Worm (Caenorhabditis elegans): ENCODE measurements around the gene Y97E10AR.2.
A peak's percentile ranks its signal among the peaks of the same experiment; 100 is the strongest.

Y97E10AR.2 gene

ce11 chrV:7995878-7996277 lies at the start of gene Y97E10AR.2:
Gene Y97E10AR.2 (plus strand): TSS chrV:7996178.
- TF ChIP-seq ets-5 (GFP tag; IDR thresholded peaks at IDR 0.05) (no peak), C16A3.4 (tag; optimal IDR thresholded peaks at IDR 0.05) (no peak), mef-2 (tag; optimal IDR thresholded peaks at IDR 0.05) (no peak), C04F5.9 (tag; optimal IDR thresholded peaks at IDR 0.05) (no peak), irx-1 (tag; optimal IDR thresholded peaks at IDR 0.05) (no peak), dsc-1 (tag; optimal IDR thresholded peaks at IDR 0.05) (no peak), skn-1 (tag; optimal IDR thresholded peaks at IDR 0.05) (no peak), lin-39 (tag; optimal IDR thresholded peaks at IDR 0.05) (no peak), nhr-20 (tag; optimal IDR thresholded peaks at IDR 0.05) (no peak), ceh-8 (GFP tag; optimal IDR thresholded peaks at IDR 0.05) (no peak), unc-86 (tag; optimal IDR thresholded peaks at IDR 0.05) (no peak), nhr-77 (tag; optimal IDR thresholded peaks at IDR 0.05) (no peak), jun-1 (tag; optimal IDR thresholded peaks at IDR 0.05) (no peak), ztf-4 (tag; optimal IDR thresholded peaks at IDR 0.05) (no peak), tbx-2 (tag; optimal IDR thresholded peaks at IDR 0.05) (no peak), tlp-1 (tag; optimal IDR thresholded peaks at IDR 0.05) (no peak)

- no peak for TF ChIP-seq fkh-10 (GFP tag; optimal IDR thresholded peaks at IDR 0.05)
- TF ChIP-seq tbx-2 (tag; optimal IDR thresholded peaks at IDR 0.05): no peak
- peak; percentile 48 for TF ChIP-seq dsc-1 (tag; optimal IDR thresholded peaks at IDR 0.05)
- TF ChIP-seq fkh-8 (tag; optimal IDR thresholded peaks at IDR 0.05): peak; percentile 14
These were observed 49.7 kb upstream of the Y97E10AR.2 start for ce11 chrV:7946229-7946628.

- no peak for TF ChIP-seq hpl-2 (GFP tag; optimal IDR thresholded peaks at IDR 0.05)
- no peak for TF ChIP-seq egl-27 (tag; optimal IDR thresholded peaks at IDR 0.05)
- no peak for TF ChIP-seq sup-37 (GFP tag; optimal IDR thresholded peaks at IDR 0.05)
- no peak for TF ChIP-seq ceh-82 (tag; optimal IDR thresholded peaks at IDR 0.05)
- TF ChIP-seq lin-35 (GFP tag; optimal IDR thresholded peaks at IDR 0.05): no peak
- no peak for TF ChIP-seq ceh-8 (GFP tag; optimal IDR thresholded peaks at IDR 0.05)
- TF ChIP-seq lin-39 (tag; optimal IDR thresholded peaks at IDR 0.05): no peak
- TF ChIP-seq nhr-90 (tag; optimal IDR thresholded peaks at IDR 0.05; ENCODE audit: poor library complexity): no peak
- no peak for TF ChIP-seq ztf-11 (tag; optimal IDR thresholded peaks at IDR 0.05)
- TF ChIP-seq vab-15 (tag; optimal IDR thresholded peaks at IDR 0.05): no peak
- TF ChIP-seq zag-1 (tag; optimal IDR thresholded peaks at IDR 0.05): no peak
These were observed 43.1 kb upstream of the Y97E10AR.2 start, which contains the start of gene clec-216 for ce11 chrV:7952855-7953254. Gene clec-216 (minus strand): TSS chrV:7952955.

ce11 chrV:7954552-7954951 lies 41.4 kb upstream of the Y97E10AR.2 start, which contains the start of gene F26D11.13:
Gene F26D11.13 (minus strand): TSS chrV:7954652.
- TF ChIP-seq xbp-1 (tag; optimal IDR thresholded peaks at IDR 0.05): no peak
- TF ChIP-seq nhr-237 (tag; optimal IDR thresholded peaks at IDR 0.05): no peak
- TF ChIP-seq blmp-1 (tag; optimal IDR thresholded peaks at IDR 0.05): no peak
- no peak for TF ChIP-seq lin-14 (GFP tag; optimal IDR thresholded peaks at IDR 0.05)
- TF ChIP-seq lsy-2 (tag; optimal IDR thresholded peaks at IDR 0.05): no peak
- no peak for TF ChIP-seq irx-1 (tag; optimal IDR thresholded peaks at IDR 0.05)
- no peak for TF ChIP-seq mab-9 (GFP tag; IDR thresholded peaks at IDR 0.05)
- no peak for TF ChIP-seq ceh-88 (GFP tag; IDR thresholded peaks at IDR 0.05)
- no peak for TF ChIP-seq fkh-8 (tag; optimal IDR thresholded peaks at IDR 0.05)
- TF ChIP-seq ceh-82 (tag; optimal IDR thresholded peaks at IDR 0.05): no peak
- TF ChIP-seq ces-1 (GFP tag; optimal IDR thresholded peaks at IDR 0.05): no peak
- TF ChIP-seq tbx-2 (tag; optimal IDR thresholded peaks at IDR 0.05): no peak
- TF ChIP-seq nhr-28 (tag; optimal IDR thresholded peaks at IDR 0.05): no peak
- no peak for TF ChIP-seq nhr-19 (GFP tag; conservative IDR thresholded peaks at IDR 0.05)
- no peak for TF ChIP-seq unc-30 (tag; optimal IDR thresholded peaks at IDR 0.05)
- TF ChIP-seq nhr-90 (tag; optimal IDR thresholded peaks at IDR 0.05; ENCODE audit: poor library complexity): no peak
- TF ChIP-seq hlh-4 (tag; optimal IDR thresholded peaks at IDR 0.05): no peak
- TF ChIP-seq elt-2 (tag; optimal IDR thresholded peaks at IDR 0.05): no peak
- TF ChIP-seq pqm-1 (tag; optimal IDR thresholded peaks at IDR 0.05): no peak
- no peak for TF ChIP-seq Y116A8C.19 (tag; optimal IDR thresholded peaks at IDR 0.05; ENCODE audit: borderline replicate concordance)
